Fruit fly (Drosophila melanogaster): ENCODE measurements around the gene Mlc1.

- no peak for TF ChIP-seq pad (GFP tag; optimal IDR thresholded peaks at IDR 0.05)
- TF ChIP-seq ovo (GFP tag; optimal IDR thresholded peaks at IDR 0.05), result no peak
- no peak for TF ChIP-seq kay (GFP tag; ENCODE audit: borderline replicate concordance)
- TF ChIP-seq CG1620 (GFP tag; optimal IDR thresholded peaks at IDR 0.05), result no peak
- no peak for TF ChIP-seq tj (GFP tag; optimal IDR thresholded peaks at IDR 0.05)
- no peak for TF ChIP-seq CG7101 (tag; optimal IDR thresholded peaks at IDR 0.05)
- TF ChIP-seq Crg-1 (GFP tag; optimal IDR thresholded peaks at IDR 0.05), result no peak
- TF ChIP-seq Mnt (GFP tag; optimal IDR thresholded peaks at IDR 0.05), result no peak
- no peak for TF ChIP-seq Hr96 (GFP tag; optimal IDR thresholded peaks at IDR 0.05)
- no peak for TF ChIP-seq CG12768 (GFP tag; optimal IDR thresholded peaks at IDR 0.05)
- peak; percentile 41 for TF ChIP-seq CG7045 (GFP tag; optimal IDR thresholded peaks at IDR 0.05)
- TF ChIP-seq Clk (GFP tag; optimal IDR thresholded peaks at IDR 0.05), result no peak
These were observed 2.1 kb upstream of the Mlc1 start, which contains the start of gene unc80 for dm6 chr3R:27661971-27662489.
